Worm (Caenorhabditis elegans) whole organism, L3 larva: ENCODE measurements around the gene nmt-1.
A peak's percentile ranks its signal among the peaks of the same experiment; 100 is the strongest.

Source experiments
- ama-1 ChIP-seq: fragments of 150-350 bp; optimal IDR thresholded peaks from 2 replicates; lab custom pipeline; 2018
- egl-5 ChIP-seq: fragments of 150-350 bp; optimal IDR thresholded peaks from 2 replicates; lab custom pipeline; 2017; ENCODE audit warnings: missing biosample characterization, missing genetic modification reagents, missing genetic modification characterization, inconsistent platforms
- elt-1 ChIP-seq: fragments of 150-350 bp; optimal IDR thresholded peaks from 2 replicates; lab custom pipeline; 2014; ENCODE audit warnings: missing biosample characterization, missing genetic modification characterization
- elt-2 ChIP-seq: sonication (generic microtip); optimal IDR thresholded peaks from 2 replicates; lab custom pipeline; 2016; ENCODE audit warnings: missing genetic modification reagents, mild to moderate bottlenecking, missing genetic modification characterization, missing compliant biosample characterization
- elt-3 ChIP-seq, 3 experiments: fragments of 150-350 bp in 1 of 3; sonication (generic microtip) in 2 of 3; optimal IDR thresholded peaks; 2 replicates in 2 of 3; 4 replicates in 1 of 3; lab custom pipeline; 2014 to 2017; ENCODE audit warnings: missing biosample characterization in 3 of 3, missing genetic modification characterization in 3 of 3
- fkh-10 ChIP-seq: sonication (generic microtip); optimal IDR thresholded peaks from 2 replicates; lab custom pipeline; 2017; ENCODE audit warnings: missing biosample characterization, missing genetic modification reagents, missing genetic modification characterization
- fos-1 ChIP-seq: fragments of 150-350 bp; optimal IDR thresholded peaks from 2 replicates; lab custom pipeline; 2014; ENCODE audit warnings: missing biosample characterization, missing genetic modification characterization
- lin-39 ChIP-seq: fragments of 150-350 bp; optimal IDR thresholded peaks from 2 replicates; lab custom pipeline; 2018; ENCODE audit warnings: missing biosample characterization, missing genetic modification reagents, missing genetic modification characterization
- nhr-11 ChIP-seq: fragments of 150-350 bp; optimal IDR thresholded peaks from 2 replicates; lab custom pipeline; 2014; ENCODE audit warnings: missing biosample characterization, missing genetic modification characterization
- nhr-12 ChIP-seq: fragments of 150-350 bp; optimal IDR thresholded peaks from 2 replicates; lab custom pipeline; 2014; ENCODE audit warnings: missing biosample characterization, missing genetic modification characterization
- nhr-76 ChIP-seq: fragments of 150-350 bp; sonication (generic microtip); optimal IDR thresholded peaks from 5 replicates; lab custom pipeline; 2014; ENCODE audit warnings: missing biosample characterization, missing genetic modification characterization
- sea-2 ChIP-seq: fragments of 150-350 bp; sonication (generic microtip); optimal IDR thresholded peaks from 4 replicates; lab custom pipeline; 2014; ENCODE audit warnings: missing biosample characterization, missing genetic modification reagents, missing genetic modification characterization
- tbx-2 ChIP-seq: sonication (generic microtip); optimal IDR thresholded peaks from 2 replicates; lab custom pipeline; 2016; ENCODE audit warnings: mild to moderate bottlenecking, missing genetic modification characterization, missing compliant biosample characterization
- unc-62 ChIP-seq: fragments of 150-350 bp; sonication (generic microtip); optimal IDR thresholded peaks from 4 replicates; lab custom pipeline; 2014; ENCODE audit warnings: missing biosample characterization, missing genetic modification reagents, missing genetic modification characterization

DNA sequence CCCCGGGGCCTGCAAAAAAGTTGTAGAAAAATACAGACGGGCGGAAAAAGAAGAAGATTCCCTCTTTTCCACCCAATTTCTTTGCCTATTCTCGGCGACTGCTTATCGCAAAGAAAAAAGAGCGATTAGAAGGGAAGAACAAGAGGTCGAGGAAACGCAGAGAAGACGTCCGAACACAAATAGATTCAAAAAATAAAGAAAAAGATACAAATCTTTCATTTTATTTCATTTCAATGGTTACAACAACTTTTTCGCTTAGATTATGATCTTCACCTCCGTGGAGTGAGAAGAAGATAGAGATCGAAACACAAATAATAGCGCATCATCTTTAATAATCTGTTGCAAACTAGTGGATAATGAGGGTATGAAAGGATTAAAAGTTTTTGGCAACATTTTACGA lies 15.9 kb upstream of the nmt-1 start:
- TF ChIP-seq fos-1 (tag; lab: Kevin White, UChicago) (no peak), sea-2 (GFP tag; lab: Kevin White, UChicago) (no peak), nhr-12 (tag; lab: Kevin White, UChicago) (no peak), egl-5 (tag; lab: Kevin White, UChicago) (no peak), tbx-2 (tag; lab: Kevin White, UChicago) (no peak), elt-3 (tag; optimal IDR thresholded peaks at IDR 0.05; lab: Kevin White, UChicago) (no peak), nhr-76 (tag; lab: Kevin White, UChicago) (no peak), nhr-11 (tag; lab: Kevin White, UChicago) (no peak), elt-1 (tag; lab: Kevin White, UChicago) (peak; percentile 98), ama-1 (peak; percentile 21), fkh-10 (GFP tag; lab: Kevin White, UChicago) (no peak), elt-2 (peak; percentile 44), unc-62 (GFP tag; lab: Kevin White, UChicago) (no peak), lin-39 (tag; lab: Kevin White, UChicago) (no peak)
